Worm (Caenorhabditis elegans) whole organism, L4/young adult: ENCODE measurements around the gene ddn-1.

Experiments used
- W03F9.2 ChIP-seq: fragments of 150-350 bp; optimal IDR thresholded peaks from 2 replicates; lab custom pipeline; 2014; ENCODE audit warnings: missing biosample characterization, missing genetic modification characterization
- dao-5 ChIP-seq: sonication (generic microtip); optimal IDR thresholded peaks from 2 replicates; lab custom pipeline; 2016; ENCODE audit warnings: missing genotype, missing genetic modification characterization, moderate library complexity, missing compliant biosample characterization
- him-1 ChIP-seq: sonication (generic microtip); optimal IDR thresholded peaks from 2 replicates; lab custom pipeline; 2016; ENCODE audit warnings: missing genotype, missing genetic modification reagents, missing genetic modification characterization, missing compliant biosample characterization

DNA sequence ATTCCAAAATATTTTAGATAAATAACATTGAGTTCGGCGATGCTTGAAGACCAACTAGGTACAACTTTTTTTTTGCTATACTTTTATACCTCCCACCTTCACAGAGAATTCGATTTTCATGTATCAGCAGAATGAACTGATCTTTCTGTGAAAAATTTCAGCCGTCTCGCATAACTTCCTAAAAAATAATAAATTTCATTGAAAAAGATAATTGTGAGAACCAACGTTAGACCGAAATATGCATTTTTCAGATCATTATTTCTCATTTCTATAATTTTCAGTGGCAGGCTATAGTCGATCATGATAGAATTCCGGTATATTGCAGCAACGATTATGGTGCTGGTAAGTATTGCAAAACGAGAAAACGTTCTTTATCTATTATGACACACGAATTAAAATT, 11.3 kb upstream of the ddn-1 start, which contains the start of gene srx-115:
- TF ChIP-seq W03F9.2 (tag; lab: Kevin White, UChicago) (no peak), him-1 (tag; lab: Kevin White, UChicago) (no peak), dao-5 (tag; lab: Kevin White, UChicago) (no peak)
